Worm (Caenorhabditis elegans) whole organism, L4 larva: ENCODE measurements around the gene ptp-5.2.

ENCODE experiments used
- F26F4.8 ChIP-seq: fragments of 200-800 bp; sonication (Bioruptor generic); conservative IDR thresholded peaks from 2 replicates; pipeline ENCODE4 v1.3.6; 2022; ENCODE audit warnings: missing genetic modification characterization, missing compliant biosample characterization
- F44E2.7 ChIP-seq: fragments of 200-800 bp; sonication (Bioruptor generic); IDR thresholded peaks from 2 replicates; pipeline ENCODE4 v2.1.2; 2022; ENCODE audit warnings: missing genetic modification characterization, missing compliant biosample characterization
- R02D3.7 ChIP-seq: fragments of 150-350 bp; sonication (generic microtip); optimal IDR thresholded peaks from 3 replicates; lab custom pipeline; 2014; ENCODE audit warnings: missing biosample characterization, missing genetic modification characterization
- Y48G9A.11 ChIP-seq: fragments of 200-800 bp; sonication (Bioruptor generic); IDR thresholded peaks from 2 replicates; pipeline ENCODE4 v1.3.6; 2022; ENCODE audit warnings: missing genetic modification reagents, missing genetic modification characterization, missing compliant biosample characterization
- ZK546.5 ChIP-seq, 2 experiments: sonication (generic microtip); optimal IDR thresholded peaks; 2 replicates each; lab custom pipeline; 2017; ENCODE audit warnings: missing biosample characterization in 2 of 2, missing genetic modification characterization in 2 of 2
- aha-1 ChIP-seq: fragments of 150-350 bp; peaks from one replicate; lab custom pipeline; 2014; ENCODE audit warnings: missing biosample characterization, missing genetic modification characterization
- ama-1 ChIP-seq: fragments of 150-350 bp; optimal IDR thresholded peaks from 2 replicates; lab custom pipeline; 2014; ENCODE audit warnings: inconsistent platforms, mixed read lengths
- ceh-32 ChIP-seq: sonication (generic microtip); optimal IDR thresholded peaks from 2 replicates; lab custom pipeline; 2016; ENCODE audit warnings: mild to moderate bottlenecking, missing genetic modification characterization, missing compliant biosample characterization; ENCODE audit not compliant: poor library complexity
- ces-1 ChIP-seq: fragments of 150-350 bp; sonication (generic microtip); optimal IDR thresholded peaks from 4 replicates; lab custom pipeline; 2014; ENCODE audit warnings: missing biosample characterization, missing genetic modification reagents, missing genetic modification characterization
- ctbp-1 ChIP-seq: fragments of 200-800 bp; sonication (Bioruptor generic); IDR thresholded peaks from 2 replicates; pipeline ENCODE4 v1.3.6; 2022; ENCODE audit warnings: missing genetic modification reagents, missing genetic modification characterization, missing compliant biosample characterization
- daf-12 ChIP-seq: fragments of 150-350 bp; optimal IDR thresholded peaks from 2 replicates; lab custom pipeline; 2014; ENCODE audit warnings: missing biosample characterization, missing genetic modification reagents, missing genetic modification characterization
- daf-8 ChIP-seq: fragments of 200-800 bp; sonication (Bioruptor generic); IDR thresholded peaks from 2 replicates; pipeline ENCODE4 v1.3.6; 2022; ENCODE audit warnings: missing genetic modification characterization, missing compliant biosample characterization
- dmd-8 ChIP-seq: fragments of 200-800 bp; sonication (Bioruptor generic); IDR thresholded peaks from 2 replicates; pipeline ENCODE4 v1.3.6; 2022; ENCODE audit warnings: missing genetic modification characterization, missing compliant biosample characterization
- dve-1 ChIP-seq: sonication (generic microtip); optimal IDR thresholded peaks from 2 replicates; lab custom pipeline; 2017; ENCODE audit warnings: antibody characterized with exemption, mild to moderate bottlenecking, missing genetic modification characterization, missing compliant biosample characterization; ENCODE audit not compliant: insufficient read depth
- fkh-10 ChIP-seq: fragments of 150-350 bp; optimal IDR thresholded peaks from 2 replicates; lab custom pipeline; 2014; ENCODE audit warnings: missing biosample characterization, missing genetic modification reagents, missing genetic modification characterization
- hlh-11 ChIP-seq: fragments of 200-800 bp; sonication (Bioruptor generic); optimal IDR thresholded peaks from 2 replicates; lab custom pipeline; 2018; ENCODE audit warnings: mild to moderate bottlenecking, missing genetic modification characterization, missing compliant biosample characterization
- lin-13 ChIP-seq: fragments of 150-350 bp; optimal IDR thresholded peaks from 2 replicates; lab custom pipeline; 2014; ENCODE audit warnings: missing biosample characterization, missing genetic modification reagents, missing genetic modification characterization
- lin-15B ChIP-seq: fragments of 150-350 bp; sonication (generic microtip); optimal IDR thresholded peaks from 3 replicates; lab custom pipeline; 2014; ENCODE audit warnings: missing biosample characterization, missing genetic modification characterization
- lin-38 ChIP-seq: fragments of 200-800 bp; sonication (Bioruptor generic); IDR thresholded peaks from 2 replicates; pipeline ENCODE4 v1.3.6; 2022; ENCODE audit warnings: missing genetic modification reagents, missing genetic modification characterization, missing compliant biosample characterization
- lin-39 ChIP-seq: fragments of 150-350 bp; optimal IDR thresholded peaks from 2 replicates; lab custom pipeline; 2014; ENCODE audit warnings: missing biosample characterization, missing genetic modification reagents, missing genetic modification characterization
- lsy-2 ChIP-seq, 2 experiments: fragments of 150-350 bp in 1 of 2; sonication (generic microtip) in 1 of 2; optimal IDR thresholded peaks; 2 replicates each; lab custom pipeline; 2014 to 2017; ENCODE audit warnings: missing biosample characterization in 2 of 2, missing genetic modification characterization in 2 of 2
- madf-5 ChIP-seq, 2 experiments: fragments of 200-800 bp; sonication (Bioruptor generic); IDR thresholded peaks; 2 replicates each; pipeline ENCODE4 v1.3.6; 2022; ENCODE audit warnings: missing compliant biosample characterization in 2 of 2, missing genetic modification characterization in 2 of 2
- mdt-29 ChIP-seq: fragments of 200-800 bp; sonication (Bioruptor generic); IDR thresholded peaks from 2 replicates; pipeline ENCODE4 v1.3.6; 2022; ENCODE audit warnings: missing genetic modification reagents, missing genetic modification characterization, missing compliant biosample characterization
- mes-2 ChIP-seq: sonication (generic microtip); optimal IDR thresholded peaks from 2 replicates; lab custom pipeline; 2016; ENCODE audit warnings: missing genotype, mild to moderate bottlenecking, missing genetic modification characterization, missing compliant biosample characterization; ENCODE audit not compliant: poor library complexity, severe bottlenecking
- mxl-3 ChIP-seq: fragments of 200-800 bp; sonication (Bioruptor generic); optimal IDR thresholded peaks from 2 replicates; lab custom pipeline; 2018; ENCODE audit warnings: mild to moderate bottlenecking, missing genetic modification characterization, missing compliant biosample characterization
- nhr-111 ChIP-seq: fragments of 200-800 bp; sonication (Bioruptor generic); optimal IDR thresholded peaks from 2 replicates; lab custom pipeline; 2018; ENCODE audit warnings: mild to moderate bottlenecking, missing genetic modification characterization, missing compliant biosample characterization
- nhr-237 ChIP-seq: sonication (generic microtip); optimal IDR thresholded peaks from 2 replicates; lab custom pipeline; 2017; ENCODE audit warnings: missing biosample characterization, missing genetic modification characterization
- nhr-41 ChIP-seq: fragments of 200-800 bp; sonication (Bioruptor generic); IDR thresholded peaks from 2 replicates; pipeline ENCODE4 v1.3.6; 2022; ENCODE audit warnings: missing genetic modification reagents, missing genetic modification characterization, missing compliant biosample characterization
- nhr-6 ChIP-seq: fragments of 150-350 bp; optimal IDR thresholded peaks from 2 replicates; lab custom pipeline; 2014; ENCODE audit warnings: missing biosample characterization, missing genetic modification characterization
- pha-4 ChIP-seq, 2 experiments: fragments of 150-350 bp in 1 of 2; fragments of 200-800 bp in 1 of 2; sonication (Bioruptor generic) in 1 of 2; IDR thresholded peaks in 1 of 2; optimal IDR thresholded peaks in 1 of 2; 2 replicates each; pipeline versions ENCODE4 v1.3.6 to Lab custom; 2014 to 2022; ENCODE audit warnings: missing genetic modification characterization in 2 of 2, missing genetic modification reagents in 2 of 2, missing biosample characterization in 1 of 2, missing compliant biosample characterization in 1 of 2
- php-3 ChIP-seq: fragments of 200-800 bp; sonication (Bioruptor generic); IDR thresholded peaks from 2 replicates; pipeline ENCODE4 v1.3.6; 2022; ENCODE audit warnings: missing genetic modification reagents, missing genetic modification characterization, missing compliant biosample characterization
- pqm-1 ChIP-seq: sonication (generic microtip); optimal IDR thresholded peaks from 2 replicates; lab custom pipeline; 2017; ENCODE audit warnings: missing biosample characterization, missing genetic modification characterization
- set-16 ChIP-seq: fragments of 200-800 bp; sonication (Bioruptor generic); IDR thresholded peaks from 2 replicates; pipeline ENCODE4 v1.3.6; 2022; ENCODE audit warnings: missing genetic modification reagents, missing genetic modification characterization, missing compliant biosample characterization
- snpc-1.2 ChIP-seq: fragments of 200-800 bp; sonication (Bioruptor generic); IDR thresholded peaks from 2 replicates; pipeline ENCODE4 v1.3.6; 2022; ENCODE audit warnings: missing genetic modification reagents, missing genetic modification characterization, missing compliant biosample characterization
- spr-1 ChIP-seq: sonication (generic microtip); optimal IDR thresholded peaks from 2 replicates; lab custom pipeline; 2016; ENCODE audit warnings: mild to moderate bottlenecking, missing genetic modification characterization, missing compliant biosample characterization
- spr-3 ChIP-seq: fragments of 200-800 bp; sonication (Bioruptor generic); optimal IDR thresholded peaks from 2 replicates; lab custom pipeline; 2018; ENCODE audit warnings: mild to moderate bottlenecking, missing genetic modification characterization, missing compliant biosample characterization
- unc-130 ChIP-seq: sonication (generic microtip); optimal IDR thresholded peaks from 2 replicates; lab custom pipeline; 2016; ENCODE audit warnings: missing genetic modification reagents, missing genetic modification characterization, missing compliant biosample characterization

Gene ptp-5.2

DNA sequence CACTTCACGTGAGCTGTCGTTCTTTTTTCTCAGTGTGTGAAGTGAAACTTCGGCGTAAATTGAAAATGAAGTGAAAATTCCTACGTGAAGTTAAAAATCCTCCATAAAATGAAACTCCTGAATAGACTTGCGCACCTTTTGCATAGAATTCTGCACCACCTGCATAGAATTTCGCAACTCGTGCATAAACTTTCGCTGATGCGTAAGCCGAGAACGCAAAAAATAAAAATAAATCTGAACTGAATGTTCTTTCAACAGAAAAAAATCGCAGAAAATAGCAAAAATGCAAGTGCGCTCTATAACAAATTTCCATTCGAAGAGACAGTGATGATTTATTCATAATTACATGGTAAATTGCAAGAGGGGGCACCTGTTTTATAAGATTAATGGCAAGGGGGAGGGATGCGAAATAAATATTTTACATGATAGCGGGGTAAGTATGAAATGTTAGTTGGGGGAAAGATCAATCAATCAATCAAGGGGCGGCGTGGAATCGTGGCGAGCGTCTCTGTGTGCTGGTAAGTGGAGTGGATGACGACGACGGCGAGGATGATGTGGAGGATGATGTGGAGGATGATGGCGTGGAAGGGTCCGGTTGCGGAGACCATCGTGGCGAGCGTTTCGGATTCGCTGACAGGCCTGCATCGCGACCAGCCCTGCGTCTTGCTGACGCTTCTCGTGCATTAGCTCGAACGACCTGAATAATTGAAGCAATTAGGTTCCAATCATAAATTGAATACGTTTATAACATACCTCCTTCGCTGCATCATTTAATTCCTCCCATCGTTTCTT, 12.7 kb upstream of the ptp-5.2 start, which contains the start of gene Y57G11C.36:
Gene Y57G11C.36 (minus strand): TSS at position 502 of the 792 bp plus-strand sequence.
- no peak for TF ChIP-seq F44E2.7 (GFP tag; lab: Robert Waterston, UW)
- TF ChIP-seq set-16 (GFP tag; lab: Robert Waterston, UW) = peak; percentile 79
- no peak for TF ChIP-seq php-3 (GFP tag; lab: Robert Waterston, UW)
- TF ChIP-seq daf-8 (GFP tag; lab: Robert Waterston, UW) = no peak
- TF ChIP-seq nhr-237 = no peak
- TF ChIP-seq F26F4.8 (GFP tag; lab: Robert Waterston, UW) = no peak
- TF ChIP-seq aha-1 (tag; lab: Kevin White, UChicago) = no peak
- no peak for TF ChIP-seq nhr-111 (GFP tag; lab: Kevin White, UChicago)
- no peak for TF ChIP-seq nhr-41
- 0 out of 2 replicates have a peak, but pooled peaks have one; percentile 26 for TF ChIP-seq snpc-1.2 (GFP tag; lab: Robert Waterston, UW)
- TF ChIP-seq daf-12 (tag; lab: Kevin White, UChicago) = no peak
- no peak for TF ChIP-seq lin-39 (tag; lab: Kevin White, UChicago)
- TF ChIP-seq ama-1 (lab: Kevin White, UChicago) = no peak
- TF ChIP-seq mdt-29 (GFP tag; lab: Robert Waterston, UW) = no peak

DNA sequence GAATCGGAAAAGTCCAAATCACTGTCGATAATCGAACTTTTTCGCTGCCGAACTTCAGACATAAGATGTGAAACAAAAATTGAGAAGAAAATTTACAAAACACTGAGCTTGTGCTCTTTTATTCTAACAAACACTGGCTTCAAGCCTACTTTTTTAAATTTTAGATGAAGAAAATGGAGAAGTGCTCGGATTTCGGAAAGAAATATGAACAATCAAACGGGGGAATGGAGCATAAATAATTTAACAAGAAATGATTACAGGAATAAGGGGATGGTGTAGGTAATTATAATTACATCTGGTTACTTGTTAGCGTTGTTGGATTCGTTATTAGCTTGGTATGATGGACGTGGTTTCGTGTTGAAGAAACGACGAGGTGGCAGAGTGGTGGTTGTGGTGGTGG, 10.6 kb upstream of the ptp-5.2 start, which contains the start of gene degl-1:
Gene degl-1 (minus strand): TSS at position 101 of the 400 bp plus-strand sequence.
- TF ChIP-seq dmd-8 (GFP tag; lab: Robert Waterston, UW) (no peak), php-3 (GFP tag; lab: Robert Waterston, UW) (no peak), mxl-3 (GFP tag; lab: Kevin White, UChicago) (no peak)

DNA sequence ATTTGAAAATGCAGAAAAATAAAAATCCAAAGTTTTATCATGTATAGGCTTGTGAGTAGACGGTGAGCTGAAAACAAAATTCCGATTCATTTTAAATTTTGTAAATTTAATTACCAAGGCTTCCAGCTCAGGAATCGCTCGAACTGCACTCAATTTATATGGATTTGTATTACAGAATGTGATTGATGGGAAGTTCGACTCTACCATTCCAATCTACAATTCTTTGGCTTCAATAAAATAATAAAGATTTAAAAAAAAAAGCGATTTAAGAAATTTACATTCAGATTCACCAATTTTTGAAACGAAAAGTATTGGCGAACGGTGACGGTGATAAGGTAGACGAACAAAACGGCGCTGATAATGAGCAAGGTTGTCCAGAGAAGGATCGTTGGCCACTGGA, 9.9 kb upstream of the ptp-5.2 start:
- no peak for TF ChIP-seq madf-5 (GFP tag; IDR thresholded peaks at IDR 0.05; lab: Robert Waterston, UW)
- TF ChIP-seq lin-38 (GFP tag; lab: Robert Waterston, UW) = peak; percentile 33; the same call in 1 of the 2 replicates
- TF ChIP-seq lsy-2 (tag; optimal IDR thresholded peaks at IDR 0.05; lab: Kevin White, UChicago) = no peak
- no peak for TF ChIP-seq ZK546.5 (tag; optimal IDR thresholded peaks at IDR 0.05; lab: Kevin White, UChicago)

DNA sequence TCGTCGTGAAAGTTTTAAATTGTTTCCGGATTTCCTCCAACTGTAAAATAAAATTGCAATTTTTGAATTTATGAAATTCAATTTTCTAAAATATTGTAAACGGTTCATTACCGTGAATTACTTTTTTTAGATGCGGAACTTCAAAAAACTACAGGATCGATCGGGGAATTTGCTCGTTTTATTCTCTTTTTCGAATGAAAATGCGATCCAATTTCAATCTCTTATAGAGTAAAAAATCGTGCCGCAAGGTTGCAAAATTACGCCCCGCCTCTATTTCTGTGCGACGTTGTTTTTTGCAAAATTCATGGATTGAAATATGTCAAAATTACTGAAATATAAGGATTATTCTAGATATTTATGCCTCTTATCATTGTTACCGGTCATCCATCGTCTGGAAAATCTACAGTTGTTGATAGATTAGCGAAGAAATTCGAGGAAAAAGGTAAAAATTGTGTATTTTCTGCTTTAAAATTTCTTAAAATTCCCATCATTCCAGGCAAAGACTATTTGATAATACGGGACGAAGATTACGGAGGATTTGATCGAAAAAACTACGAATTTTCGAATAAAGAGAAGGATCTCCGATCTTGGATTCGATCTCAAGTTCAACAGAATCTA, 8.6 kb upstream of the ptp-5.2 start, which contains the start of gene Y57G11C.43:
Gene Y57G11C.43 (plus strand): TSS at position 224 of the 618 bp plus-strand sequence.
- TF ChIP-seq pha-4 (GFP tag; IDR thresholded peaks at IDR 0.05; lab: Robert Waterston, UW) (peak; percentile 21; the same call in 1 of the 2 replicates), pha-4 (tag; optimal IDR thresholded peaks at IDR 0.05; lab: Kevin White, UChicago) (no peak), dve-1 (tag; lab: Kevin White, UChicago) (peak; percentile 14), ceh-32 (tag; lab: Kevin White, UChicago) (no peak), mes-2 (tag; lab: Kevin White, UChicago) (peak; percentile 27), F44E2.7 (GFP tag; lab: Robert Waterston, UW) (no peak), lin-38 (GFP tag; lab: Robert Waterston, UW) (peak; percentile 66), ama-1 (lab: Kevin White, UChicago) (peak; percentile 7), aha-1 (tag; lab: Kevin White, UChicago) (peak; percentile 66), snpc-1.2 (GFP tag; lab: Robert Waterston, UW) (peak; percentile 83)

DNA sequence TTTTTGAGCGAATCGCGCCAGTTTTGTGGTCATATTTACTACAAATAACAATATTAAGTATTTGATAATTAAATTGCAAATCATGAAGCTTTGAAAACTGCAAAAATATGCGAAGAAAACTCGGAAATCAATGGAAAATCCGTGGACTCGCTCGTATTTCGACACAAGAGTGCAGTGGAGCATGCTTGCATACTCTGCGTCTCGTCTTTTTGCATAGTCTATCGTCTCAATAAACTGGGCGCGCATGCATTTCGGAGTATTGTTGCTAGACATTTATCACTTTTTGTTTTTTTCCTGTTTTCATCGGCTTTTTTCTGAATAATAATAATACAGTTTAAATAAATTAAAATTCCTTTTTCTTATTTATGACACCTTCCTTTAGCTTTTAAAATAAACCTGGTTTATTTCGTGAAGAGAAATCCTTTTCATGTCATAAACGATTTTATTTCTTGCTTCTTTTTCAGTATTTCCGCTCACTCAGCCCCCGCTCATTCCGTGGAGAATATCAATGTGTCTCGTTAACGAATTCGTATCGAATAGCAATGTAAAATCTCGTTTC, 7.0 kb upstream of the ptp-5.2 start, which contains the start of the genes mrps-7 and Y57G11C.3:
Gene mrps-7 (minus strand): TSS at position 38 of the 559 bp plus-strand sequence.
Gene Y57G11C.3 (plus strand): TSS at position 509 of the 559 bp plus-strand sequence.
- TF ChIP-seq R02D3.7 (tag; lab: Kevin White, UChicago) = peak; percentile 93
- 0 out of 2 replicates have a peak, but pooled peaks have one; percentile 52 for TF ChIP-seq ctbp-1
- TF ChIP-seq lin-13 (GFP tag; lab: Kevin White, UChicago) = peak; percentile 76
- peak; percentile 24 for TF ChIP-seq mxl-3 (GFP tag; lab: Kevin White, UChicago)
- TF ChIP-seq pqm-1 (tag; lab: Kevin White, UChicago) = peak; percentile 38
- peak; percentile 58; the same call in 1 of the 2 replicates for TF ChIP-seq php-3 (GFP tag; lab: Robert Waterston, UW)
- TF ChIP-seq unc-130 = peak; percentile 27
- TF ChIP-seq ces-1 = no peak
- TF ChIP-seq spr-3 (GFP tag; lab: Kevin White, UChicago) = peak; percentile 55
- no peak for TF ChIP-seq set-16 (GFP tag; lab: Robert Waterston, UW)
- TF ChIP-seq lin-15B (tag; lab: Kevin White, UChicago) = peak; percentile 77
- TF ChIP-seq fkh-10 (GFP tag; lab: Kevin White, UChicago) = peak; percentile 82
- TF ChIP-seq hlh-11 (tag; lab: Kevin White, UChicago) = peak; percentile 76
- TF ChIP-seq nhr-6 (tag; lab: Kevin White, UChicago) = peak; percentile 94
- TF ChIP-seq Y48G9A.11 (GFP tag; lab: Robert Waterston, UW) = peak; percentile 96
- peak; percentile 28; the same call in 1 of the 2 replicates for TF ChIP-seq pha-4 (GFP tag; IDR thresholded peaks at IDR 0.05; lab: Robert Waterston, UW)
- peak; percentile 91 for TF ChIP-seq pha-4 (tag; optimal IDR thresholded peaks at IDR 0.05; lab: Kevin White, UChicago)
- TF ChIP-seq spr-1 (tag; lab: Kevin White, UChicago) = peak; percentile 67
